Worm (Caenorhabditis elegans): Measurements from ENCODE around the gene swsn-4.

swsn-4 gene

ce11 chrIV:11083609-11084008 is 42.2 kb upstream of the swsn-4 start, which contains the start of gene klc-1 (continued):
- TF ChIP-seq dpl-1 (GFP tag; optimal IDR thresholded peaks at IDR 0.05) (peak; percentile 62), cebp-1 (GFP tag; IDR thresholded peaks at IDR 0.05) (no peak), cebp-1 (tag; optimal IDR thresholded peaks at IDR 0.05) (no peak), madf-6 (GFP tag; IDR thresholded peaks at IDR 0.05) (peak; percentile 94), somi-1 (GFP tag; optimal IDR thresholded peaks at IDR 0.05) (no peak), rcor-1 (GFP tag; IDR thresholded peaks at IDR 0.05) (no peak), mcd-1 (GFP tag; IDR thresholded peaks at IDR 0.05) (no peak), madf-3 (GFP tag; IDR thresholded peaks at IDR 0.05) (0 out of 2 replicates have a peak, but pooled peaks have one; percentile 45), egl-44 (GFP tag; IDR thresholded peaks at IDR 0.05) (no peak), attf-6 (GFP tag; IDR thresholded peaks at IDR 0.05) (no peak), ceh-91 (GFP tag; IDR thresholded peaks at IDR 0.05) (peak; percentile 70), lin-40 (tag; optimal IDR thresholded peaks at IDR 0.05) (no peak), hrde-1 (tag; optimal IDR thresholded peaks at IDR 0.05; ENCODE audit: borderline replicate concordance) (no peak), K11D2.4 (GFP tag; IDR thresholded peaks at IDR 0.05) (no peak), ztf-6 (GFP tag; IDR thresholded peaks at IDR 0.05) (no peak), lsy-27 (tag; optimal IDR thresholded peaks at IDR 0.05; ENCODE audit: borderline replicate concordance, insufficient read depth) (no peak), xnd-1 (tag; optimal IDR thresholded peaks at IDR 0.05) (peak; percentile 60), lin-35 (GFP tag; optimal IDR thresholded peaks at IDR 0.05) (no peak), tbp1 (GFP tag; optimal IDR thresholded peaks at IDR 0.05) (no peak), snpc-4 (GFP tag; optimal IDR thresholded peaks at IDR 0.05) (no peak), snpc-4 (tag; optimal IDR thresholded peaks at IDR 0.05) (peak in 1 of 4 experiments; percentile 57), Y53G8AR.9 (GFP tag; conservative IDR thresholded peaks at IDR 0.05) (no peak), sea-2 (GFP tag; IDR thresholded peaks at IDR 0.05) (no peak), snpc-1.1 (tag; optimal IDR thresholded peaks at IDR 0.05; ENCODE audit: insufficient read depth) (peak; percentile 15), bed-1 (GFP tag; IDR thresholded peaks at IDR 0.05) (no peak), hsf-1 (GFP tag; IDR thresholded peaks at IDR 0.05) (peak; percentile 75; the same call in 1 of the 2 replicates), rpc-1 (optimal IDR thresholded peaks at IDR 0.05) (no peak), rpc-1 (tag; optimal IDR thresholded peaks at IDR 0.05) (no peak), B0336.3 (GFP tag; IDR thresholded peaks at IDR 0.05) (no peak), ztf-26 (tag; optimal IDR thresholded peaks at IDR 0.05) (no peak), hmg-1.2 (GFP tag; IDR thresholded peaks at IDR 0.05) (no peak), ets-4 (GFP tag; optimal IDR thresholded peaks at IDR 0.05) (no peak), chd-7 (tag; optimal IDR thresholded peaks at IDR 0.05) (no peak), unc-130 (GFP tag; optimal IDR thresholded peaks at IDR 0.05) (peak; percentile 22), madf-8 (GFP tag; conservative IDR thresholded peaks at IDR 0.05) (peak; percentile 81), F37B4.10 (GFP tag; IDR thresholded peaks at IDR 0.05) (no peak), ekl-4 (GFP tag; IDR thresholded peaks at IDR 0.05) (0 out of 2 replicates have a peak, but pooled peaks have one; percentile 15), ztf-18 (tag; optimal IDR thresholded peaks at IDR 0.05) (no peak), F55B11.4 (tag; optimal IDR thresholded peaks at IDR 0.05; ENCODE audit: borderline replicate concordance, insufficient read depth) (no peak), ceh-79 (tag; optimal IDR thresholded peaks at IDR 0.05) (no peak), nfyb-1 (GFP tag; IDR thresholded peaks at IDR 0.05) (no peak), Y79H2A.3 (GFP tag; conservative IDR thresholded peaks at IDR 0.05) (no peak), ceh-27 (GFP tag; optimal IDR thresholded peaks at IDR 0.05) (no peak), lin-54 (GFP tag; optimal IDR thresholded peaks at IDR 0.05) (peak; percentile 27), F49E8.2 (tag; optimal IDR thresholded peaks at IDR 0.05; ENCODE audit: insufficient read depth) (peak; percentile 57), F10E7.11 (tag; optimal IDR thresholded peaks at IDR 0.05) (no peak), tlf-1 (GFP tag; optimal IDR thresholded peaks at IDR 0.05) (peak; percentile 27), Y53F4B.3 (GFP tag; IDR thresholded peaks at IDR 0.05) (0 out of 2 replicates have a peak, but pooled peaks have one; percentile 6), cebp-2 (GFP tag; IDR thresholded peaks at IDR 0.05) (no peak)
